Fruit fly (Drosophila melanogaster) whole organism, embryonic: ENCODE data around the gene ssp.

Experiments
- Atf-2 ChIP-seq: fragments of 200-800 bp; sonication (Bioruptor generic); optimal IDR thresholded peaks from 2 replicates; lab custom pipeline; 2016; ENCODE audit warnings: missing biosample characterization, missing genetic modification characterization
- CG10267 ChIP-seq: fragments of 200-800 bp; sonication (Bioruptor generic); optimal IDR thresholded peaks from 2 replicates; lab custom pipeline; 2018; ENCODE audit warnings: missing biosample characterization, mild to moderate bottlenecking, missing genetic modification characterization, moderate library complexity
- CG10321 ChIP-seq: fragments of 200-800 bp; sonication (Bioruptor generic); IDR thresholded peaks from 2 replicates; pipeline ENCODE4 v1.3.6; 2022; ENCODE audit warnings: missing biosample characterization, missing genetic modification characterization
- CG12071 ChIP-seq: fragments of 200-800 bp; sonication (Bioruptor generic); optimal IDR thresholded peaks from 3 replicates; lab custom pipeline; 2018; ENCODE audit warnings: missing biosample characterization, mild to moderate bottlenecking, missing genetic modification characterization
- CG14667 ChIP-seq: fragments of 200-800 bp; sonication (Bioruptor generic); IDR thresholded peaks from 2 replicates; pipeline ENCODE4 v1.3.6; 2022; ENCODE audit warnings: missing biosample characterization, missing genetic modification characterization
- CG15514 ChIP-seq: fragments of 200-800 bp; sonication (Bioruptor generic); optimal IDR thresholded peaks from 3 replicates; lab custom pipeline; 2017; ENCODE audit warnings: missing biosample characterization, missing genetic modification characterization, mild to moderate bottlenecking, moderate library complexity, missing genetic modification reagents
- CG15601 ChIP-seq: fragments of 200-800 bp; sonication (Bioruptor generic); optimal IDR thresholded peaks from 3 replicates; lab custom pipeline; 2019; ENCODE audit warnings: missing biosample characterization, mild to moderate bottlenecking, missing genetic modification characterization, moderate library complexity
- CG1647 ChIP-seq: fragments of 200-800 bp; sonication (Bioruptor generic); optimal IDR thresholded peaks from 3 replicates; lab custom pipeline; 2016; ENCODE audit warnings: missing biosample characterization, missing genetic modification characterization
- CG30403 ChIP-seq: fragments of 200-800 bp; sonication (Bioruptor generic); optimal IDR thresholded peaks from 3 replicates; lab custom pipeline; 2016; ENCODE audit warnings: missing biosample characterization, missing genetic modification characterization
- CG3995 ChIP-seq: fragments of 200-800 bp; sonication (Bioruptor generic); optimal IDR thresholded peaks from 3 replicates; lab custom pipeline; 2016; ENCODE audit warnings: missing biosample characterization, missing genetic modification characterization
- CG4282 ChIP-seq: fragments of 200-800 bp; sonication (Bioruptor generic); optimal IDR thresholded peaks from 2 replicates; lab custom pipeline; 2016; ENCODE audit warnings: missing biosample characterization, missing genetic modification characterization
- CG4360 ChIP-seq: fragments of 200-800 bp; sonication (Bioruptor generic); IDR thresholded peaks from 2 replicates; pipeline ENCODE4 v1.3.6; 2022; ENCODE audit warnings: missing biosample characterization, missing genetic modification characterization
- CG6272 ChIP-seq: fragments of 200-800 bp; sonication (Bioruptor generic); IDR thresholded peaks from 2 replicates; pipeline ENCODE4 v1.3.6; 2022; ENCODE audit warnings: missing biosample characterization, missing genetic modification characterization
- CG7556 ChIP-seq: fragments of 200-800 bp; sonication (Bioruptor generic); optimal IDR thresholded peaks from 2 replicates; lab custom pipeline; 2017; ENCODE audit warnings: missing biosample characterization, mild to moderate bottlenecking, missing genetic modification characterization
- CG7987 ChIP-seq: fragments of 200-800 bp; sonication (Bioruptor generic); optimal IDR thresholded peaks from 2 replicates; lab custom pipeline; 2018; ENCODE audit warnings: missing biosample characterization, mild to moderate bottlenecking, missing genetic modification characterization, moderate library complexity
- CG8089 ChIP-seq: fragments of 200-800 bp; sonication (Bioruptor generic); optimal IDR thresholded peaks from 3 replicates; lab custom pipeline; 2016; ENCODE audit warnings: missing biosample characterization, missing genetic modification characterization
- CG8388 ChIP-seq: fragments of 200-800 bp; sonication (Bioruptor generic); optimal IDR thresholded peaks from 2 replicates; lab custom pipeline; 2019; ENCODE audit warnings: missing biosample characterization, mild to moderate bottlenecking, missing genetic modification characterization, moderate library complexity
- CG8478 ChIP-seq: fragments of >200 bp; optimal IDR thresholded peaks from 2 replicates; lab custom pipeline; 2018
- CG8765 ChIP-seq: fragments of 200-800 bp; sonication (Bioruptor generic); IDR thresholded peaks from 2 replicates; pipeline ENCODE4 v1.3.6; 2022; ENCODE audit warnings: missing biosample characterization, missing genetic modification characterization
- Camta ChIP-seq: fragments of 200-800 bp; sonication (Bioruptor generic); optimal IDR thresholded peaks from 2 replicates; lab custom pipeline; 2016; ENCODE audit warnings: missing biosample characterization, missing genetic modification characterization
- D19B ChIP-seq: fragments of 200-800 bp; sonication (Bioruptor generic); optimal IDR thresholded peaks from 2 replicates; lab custom pipeline; 2017; ENCODE audit warnings: missing biosample characterization, mild to moderate bottlenecking, missing genetic modification characterization
- E2f1 ChIP-seq: fragments of 200-800 bp; sonication (Bioruptor generic); IDR thresholded peaks from 2 replicates; pipeline ENCODE4 v1.3.6; 2022; ENCODE audit warnings: missing biosample characterization, missing genetic modification characterization
- ERR ChIP-seq: fragments of 200-800 bp; sonication (Bioruptor generic); optimal IDR thresholded peaks from 2 replicates; lab custom pipeline; 2016; ENCODE audit warnings: missing biosample characterization, missing genetic modification characterization
- Eip74EF ChIP-seq, 2 experiments: fragments of 200-800 bp in 1 of 2; fragments of >200 bp in 1 of 2; sonication (Bioruptor generic) in 1 of 2; optimal IDR thresholded peaks; 2 replicates each; lab custom pipeline; 2017 to 2019; ENCODE audit warnings: missing biosample characterization in 2 of 2, missing genetic modification characterization in 2 of 2, mild to moderate bottlenecking in 1 of 2, moderate library complexity in 1 of 2
- Ets65A ChIP-seq: fragments of 200-800 bp; sonication (Bioruptor generic); peaks from one replicate; lab custom pipeline; 2016; ENCODE audit warnings: missing biosample characterization, missing genetic modification characterization
- Ets97D ChIP-seq: fragments of 200-800 bp; sonication (Bioruptor generic); optimal IDR thresholded peaks from 3 replicates; lab custom pipeline; 2016; ENCODE audit warnings: missing biosample characterization, missing genetic modification characterization
- H15 ChIP-seq: fragments of 200-800 bp; sonication (Bioruptor generic); IDR thresholded peaks from 3 replicates; pipeline ENCODE4 v1.3.6; 2022; ENCODE audit warnings: missing biosample characterization, missing genetic modification characterization
- HHEX ChIP-seq: fragments of 200-800 bp; sonication (Bioruptor generic); optimal IDR thresholded peaks from 3 replicates; lab custom pipeline; 2017; ENCODE audit warnings: missing biosample characterization, mild to moderate bottlenecking, missing genetic modification characterization, missing genetic modification reagents
- MBD-R2 ChIP-seq: fragments of 200-800 bp; sonication (Bioruptor generic); IDR thresholded peaks from 2 replicates; pipeline ENCODE4 v1.3.6; 2022; ENCODE audit warnings: missing biosample characterization, missing genetic modification characterization
- Max ChIP-seq: fragments of 200-800 bp; sonication (Bioruptor generic); optimal IDR thresholded peaks from 2 replicates; lab custom pipeline; 2016; ENCODE audit warnings: missing biosample characterization, mild to moderate bottlenecking, missing genetic modification characterization
- Opbp ChIP-seq: fragments of 200-800 bp; sonication (Bioruptor generic); IDR thresholded peaks from 3 replicates; pipeline ENCODE4 v1.3.6; 2022; ENCODE audit warnings: missing biosample characterization, missing genetic modification characterization; ENCODE audit not compliant: partially characterized antibody
- TFAM ChIP-seq: fragments of 200-800 bp; sonication (Bioruptor generic); optimal IDR thresholded peaks from 2 replicates; lab custom pipeline; 2017; ENCODE audit warnings: missing biosample characterization, missing genetic modification characterization, inconsistent platforms
- Taf1 ChIP-seq: fragments of 200-800 bp; sonication (Bioruptor generic); IDR thresholded peaks from 2 replicates; pipeline ENCODE4 v1.3.6; 2022; ENCODE audit warnings: missing biosample characterization, missing genetic modification characterization
- abd-A ChIP-seq: fragments of 200-800 bp; sonication (Bioruptor generic); optimal IDR thresholded peaks from 3 replicates; lab custom pipeline; 2019; ENCODE audit warnings: missing biosample characterization, mild to moderate bottlenecking, missing genetic modification characterization, moderate library complexity
- amos ChIP-seq: fragments of 200-800 bp; sonication (Bioruptor generic); IDR thresholded peaks from 2 replicates; pipeline ENCODE4 v1.3.6; 2022; ENCODE audit warnings: missing biosample characterization, missing genetic modification characterization; ENCODE audit not compliant: partially characterized antibody
- br ChIP-seq: fragments of >200 bp; optimal IDR thresholded peaks from 2 replicates; lab custom pipeline; 2017
- cad ChIP-seq: fragments of >200 bp; optimal IDR thresholded peaks from 2 replicates; lab custom pipeline; 2017; ENCODE audit warnings: missing biosample characterization, missing genetic modification characterization
- caup ChIP-seq: fragments of 200-800 bp; sonication (Bioruptor generic); optimal IDR thresholded peaks from 3 replicates; lab custom pipeline; 2017; ENCODE audit warnings: missing biosample characterization, mild to moderate bottlenecking, missing genetic modification characterization, moderate library complexity; ENCODE audit not compliant: severe bottlenecking
- crp ChIP-seq, 2 experiments: fragments of 200-800 bp; sonication (Bioruptor generic); optimal IDR thresholded peaks; 2 replicates in 1 of 2; 3 replicates in 1 of 2; lab custom pipeline; 2017; ENCODE audit warnings: missing biosample characterization in 2 of 2, missing genetic modification characterization in 2 of 2, mild to moderate bottlenecking in 1 of 2, moderate library complexity in 1 of 2
- dmrt11E ChIP-seq: fragments of 200-800 bp; sonication (Bioruptor generic); optimal IDR thresholded peaks from 3 replicates; lab custom pipeline; 2018; ENCODE audit warnings: missing biosample characterization, mild to moderate bottlenecking, missing genetic modification characterization, moderate library complexity
- fu2 ChIP-seq: fragments of 200-800 bp; sonication (Bioruptor generic); optimal IDR thresholded peaks from 2 replicates; lab custom pipeline; 2016; ENCODE audit warnings: missing biosample characterization, missing genetic modification characterization
- her ChIP-seq: fragments of 200-800 bp; sonication (Bioruptor generic); optimal IDR thresholded peaks from 2 replicates; lab custom pipeline; 2016; ENCODE audit warnings: missing biosample characterization, missing genetic modification characterization
- kah ChIP-seq: fragments of 200-800 bp; sonication (Bioruptor generic); optimal IDR thresholded peaks from 2 replicates; lab custom pipeline; 2018; ENCODE audit warnings: missing biosample characterization, mild to moderate bottlenecking, missing genetic modification characterization
- mam ChIP-seq: fragments of 200-800 bp; sonication (Bioruptor generic); optimal IDR thresholded peaks from 3 replicates; lab custom pipeline; 2016; ENCODE audit warnings: missing biosample characterization, missing genetic modification characterization
- repo ChIP-seq: fragments of 200-800 bp; sonication (Bioruptor generic); optimal IDR thresholded peaks from 2 replicates; lab custom pipeline; 2016; ENCODE audit warnings: missing biosample characterization, missing genetic modification characterization
- seq ChIP-seq: fragments of 200-800 bp; sonication (Bioruptor generic); IDR thresholded peaks from 2 replicates; pipeline ENCODE4 v1.3.6; 2022; ENCODE audit warnings: missing biosample characterization, missing genetic modification characterization
- tio ChIP-seq: fragments of 200-800 bp; sonication (Bioruptor generic); optimal IDR thresholded peaks from 2 replicates; lab custom pipeline; 2017; ENCODE audit warnings: missing biosample characterization, missing genetic modification characterization, inconsistent platforms
- unc-4 ChIP-seq: fragments of 200-800 bp; sonication (Bioruptor generic); IDR thresholded peaks from 2 replicates; pipeline ENCODE4 v1.3.6; 2022; ENCODE audit warnings: missing biosample characterization, missing genetic modification characterization; ENCODE audit not compliant: partially characterized antibody
- unpg ChIP-seq: fragments of 200-800 bp; sonication (Bioruptor generic); optimal IDR thresholded peaks from 3 replicates; lab custom pipeline; 2018; ENCODE audit warnings: missing biosample characterization, mild to moderate bottlenecking, missing genetic modification characterization, moderate library complexity
- vvl ChIP-seq: fragments of 200-800 bp; sonication (Bioruptor generic); IDR thresholded peaks from 2 replicates; pipeline ENCODE4 v1.3.6; 2022; ENCODE audit warnings: missing biosample characterization, missing genetic modification characterization
- zen ChIP-seq: fragments of 200-800 bp; sonication (Bioruptor generic); optimal IDR thresholded peaks from 3 replicates; lab custom pipeline; 2018; ENCODE audit warnings: missing biosample characterization, mild to moderate bottlenecking, missing genetic modification characterization, moderate library complexity
- zf30C ChIP-seq: fragments of 200-800 bp; sonication (Bioruptor generic); optimal IDR thresholded peaks from 3 replicates; lab custom pipeline; 2018; ENCODE audit warnings: missing biosample characterization, mild to moderate bottlenecking, missing genetic modification characterization

Gene ssp

dm6 chr3L:12083861-12084260 lies 34.2 kb upstream of the ssp start (continued):
- no peak for TF ChIP-seq D19B
- TF ChIP-seq CG1647 = no peak
- TF ChIP-seq Taf1 (GFP tag; lab: Robert Waterston, UW) = no peak
- no peak for TF ChIP-seq MBD-R2 (GFP tag; lab: Robert Waterston, UW)
- TF ChIP-seq CG30403 (GFP tag; lab: Kevin White, UChicago) = no peak
- TF ChIP-seq CG8388 (GFP tag; lab: Kevin White, UChicago) = peak; percentile 58
- no peak for TF ChIP-seq CG4282 (GFP tag; lab: Kevin White, UChicago)
- TF ChIP-seq CG10267 (tag; lab: Kevin White, UChicago) = peak; percentile 67
- no peak for TF ChIP-seq CG14667 (GFP tag; lab: Robert Waterston, UW)
- peak; percentile 64 for TF ChIP-seq kah
- no peak for TF ChIP-seq fu2
- no peak for TF ChIP-seq Ets65A
- no peak for TF ChIP-seq mam
- TF ChIP-seq Opbp (GFP tag; lab: Robert Waterston, UW) = no peak
- TF ChIP-seq TFAM (GFP tag; lab: Kevin White, UChicago) = no peak
- TF ChIP-seq Eip74EF (GFP tag; optimal IDR thresholded peaks at IDR 0.05; lab: Kevin White, UChicago) = peak in 1 of 2 experiments; percentile 8
- TF ChIP-seq Camta (GFP tag; lab: Kevin White, UChicago) = no peak
- TF ChIP-seq vvl (GFP tag; lab: Robert Waterston, UW) = no peak
- peak; percentile 31 for TF ChIP-seq CG15514 (GFP tag; lab: Kevin White, UChicago)
- no peak for TF ChIP-seq amos
- no peak for TF ChIP-seq CG8478 (lab: Kevin White, UChicago)
- no peak for TF ChIP-seq cad
- TF ChIP-seq zf30C (GFP tag; lab: Kevin White, UChicago) = no peak
- no peak for TF ChIP-seq her (GFP tag; lab: Kevin White, UChicago)
- TF ChIP-seq HHEX (GFP tag; lab: Kevin White, UChicago) = peak; percentile 59
- peak; percentile 75 for TF ChIP-seq dmrt11E
- TF ChIP-seq CG7987 = peak; percentile 82
- TF ChIP-seq CG8089 (GFP tag; lab: Kevin White, UChicago) = no peak
- TF ChIP-seq CG6272 (GFP tag; lab: Robert Waterston, UW) = no peak
- TF ChIP-seq H15 (GFP tag; lab: Robert Waterston, UW) = no peak
- no peak for TF ChIP-seq repo (GFP tag; lab: Kevin White, UChicago)
- TF ChIP-seq CG15601 (tag; lab: Kevin White, UChicago) = peak; percentile 85
- no peak for TF ChIP-seq CG4360 (GFP tag; lab: Robert Waterston, UW)
- no peak for TF ChIP-seq br (lab: Kevin White, UChicago)
- no peak for TF ChIP-seq ERR (GFP tag; lab: Kevin White, UChicago)
- TF ChIP-seq CG7556 (GFP tag; lab: Kevin White, UChicago) = peak; percentile 47
- no peak for TF ChIP-seq CG8765 (GFP tag; lab: Robert Waterston, UW)
- TF ChIP-seq E2f1 (GFP tag; lab: Robert Waterston, UW) = no peak
- TF ChIP-seq Max (GFP tag; lab: Kevin White, UChicago) = no peak
- TF ChIP-seq Atf-2 = no peak
- TF ChIP-seq Ets97D (GFP tag; lab: Kevin White, UChicago) = no peak
- TF ChIP-seq zen (tag; lab: Kevin White, UChicago) = no peak
- TF ChIP-seq caup = peak; percentile 65
- 0 out of 2 replicates have a peak, but pooled peaks have one; percentile 28 for TF ChIP-seq seq
- TF ChIP-seq CG3995 = no peak
- TF ChIP-seq CG12071 (GFP tag; lab: Kevin White, UChicago) = peak; percentile 66
- no peak for TF ChIP-seq abd-A
- peak; percentile 3 for TF ChIP-seq tio (GFP tag; lab: Kevin White, UChicago)
- no peak for TF ChIP-seq unc-4
- TF ChIP-seq crp (GFP tag; optimal IDR thresholded peaks at IDR 0.05; lab: Kevin White, UChicago) = no peak
- no peak for TF ChIP-seq CG10321 (GFP tag; lab: Robert Waterston, UW)
- TF ChIP-seq unpg (GFP tag; lab: Kevin White, UChicago) = peak; percentile 60
